Worm (Caenorhabditis elegans) whole organism, early embryonic: ENCODE measurements around the gene lbp-8.

Source experiments
- F13C5.2 ChIP-seq: sonication (generic microtip); optimal IDR thresholded peaks from 2 replicates; lab custom pipeline; 2017; ENCODE audit warnings: mild to moderate bottlenecking, missing genetic modification characterization, inconsistent platforms, missing compliant biosample characterization
- ama-1 ChIP-seq: fragments of 150-350 bp; optimal IDR thresholded peaks from 2 replicates; lab custom pipeline; 2014
- ceh-13 ChIP-seq: fragments of 200-800 bp; sonication (Bioruptor generic); optimal IDR thresholded peaks from 2 replicates; lab custom pipeline; 2018; ENCODE audit warnings: mild to moderate bottlenecking, missing genetic modification characterization, missing compliant biosample characterization
- ceh-36 ChIP-seq: sonication (generic microtip); optimal IDR thresholded peaks from 2 replicates; lab custom pipeline; 2016; ENCODE audit warnings: missing genetic modification characterization, inconsistent platforms, missing compliant biosample characterization
- hmbx-1 ChIP-seq: sonication (generic microtip); optimal IDR thresholded peaks from 2 replicates; lab custom pipeline; 2016; ENCODE audit warnings: mild to moderate bottlenecking, missing genetic modification characterization, missing compliant biosample characterization
- hnd-1 ChIP-seq: sonication (generic microtip); optimal IDR thresholded peaks from 2 replicates; lab custom pipeline; 2016; ENCODE audit warnings: missing genetic modification characterization, missing compliant biosample characterization
- pes-1 ChIP-seq: fragments of 200-800 bp; sonication (Bioruptor generic); IDR thresholded peaks from 2 replicates; pipeline ENCODE4 v1.3.6; 2022; ENCODE audit warnings: missing genetic modification reagents, missing genetic modification characterization, missing compliant biosample characterization
- scrt-1 ChIP-seq: fragments of 200-800 bp; sonication (Bioruptor generic); IDR thresholded peaks from 2 replicates; pipeline ENCODE4 v1.3.6; 2022; ENCODE audit warnings: missing genetic modification characterization, missing compliant biosample characterization
- sea-1 ChIP-seq: fragments of 200-800 bp; sonication (Bioruptor generic); conservative IDR thresholded peaks from 2 replicates; pipeline ENCODE4 v1.3.6; 2022; ENCODE audit warnings: missing genetic modification characterization, missing compliant biosample characterization
- tra-4 ChIP-seq: sonication (generic microtip); optimal IDR thresholded peaks from 2 replicates; lab custom pipeline; 2017; ENCODE audit warnings: missing genetic modification characterization, missing compliant biosample characterization

ce11 chrV:13880607-13881006 is 10.0 kb upstream of the lbp-8 start, which contains the start of gene T22G5.3:
- TF ChIP-seq ama-1 (lab: Kevin White, UChicago) (no peak), ceh-13 (GFP tag; lab: Kevin White, UChicago) (no peak), pes-1 (no peak), hmbx-1 (tag; lab: Kevin White, UChicago) (no peak), ceh-36 (tag; lab: Kevin White, UChicago) (no peak), tra-4 (tag; lab: Kevin White, UChicago) (no peak), F13C5.2 (tag; lab: Kevin White, UChicago) (no peak), hnd-1 (tag; lab: Kevin White, UChicago) (no peak), sea-1 (GFP tag; lab: Robert Waterston, UW) (no peak), scrt-1 (GFP tag; lab: Robert Waterston, UW) (no peak)
